Fruit fly (Drosophila melanogaster): Measurements from ENCODE around the gene Pi3K92E.

DNA sequence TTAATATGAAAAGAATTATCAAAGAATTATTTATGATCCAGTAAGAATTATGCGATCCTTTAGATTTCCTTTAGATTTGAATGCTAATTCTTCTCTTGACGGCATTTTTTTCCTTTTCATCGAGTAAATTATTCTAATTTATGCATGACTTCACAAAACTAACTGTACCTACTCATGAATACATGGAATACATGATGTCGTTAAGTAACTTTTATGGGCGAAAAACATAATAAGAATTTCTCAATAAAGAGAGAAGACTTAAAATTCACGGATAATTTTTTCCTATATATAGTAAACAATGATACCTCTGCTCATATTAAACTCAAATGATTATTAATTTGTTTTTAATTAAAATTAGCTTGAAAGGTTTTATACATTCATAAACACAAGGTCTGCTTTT is 38.6 kb downstream of the Pi3K92E start:
- TF ChIP-seq CG17385 (GFP tag; optimal IDR thresholded peaks at IDR 0.05) (no peak), vvl (GFP tag; IDR thresholded peaks at IDR 0.05) (no peak), CG6272 (GFP tag; IDR thresholded peaks at IDR 0.05) (no peak), E2f2 (GFP tag; IDR thresholded peaks at IDR 0.05) (no peak), Doc2 (GFP tag; IDR thresholded peaks at IDR 0.05) (no peak)

Data from whole organism, embryonic.